Worm (Caenorhabditis elegans) whole organism, L4 larva: ENCODE measurements around the gene T06C10.3.

Experiments
- attf-4 ChIP-seq: sonication (generic microtip); optimal IDR thresholded peaks from 3 replicates; lab custom pipeline; 2017; ENCODE audit warnings: missing biosample characterization, missing genetic modification characterization
- ceh-20 ChIP-seq: fragments of 200-800 bp; sonication (Bioruptor generic); IDR thresholded peaks from 2 replicates; pipeline ENCODE4 v1.3.6; 2022; ENCODE audit warnings: missing genetic modification reagents, missing genetic modification characterization, missing compliant biosample characterization
- fkh-10 ChIP-seq: fragments of 150-350 bp; optimal IDR thresholded peaks from 2 replicates; lab custom pipeline; 2014; ENCODE audit warnings: missing biosample characterization, missing genetic modification reagents, missing genetic modification characterization
- lin-15B ChIP-seq: fragments of 150-350 bp; sonication (generic microtip); optimal IDR thresholded peaks from 3 replicates; lab custom pipeline; 2014; ENCODE audit warnings: missing biosample characterization, missing genetic modification characterization
- lin-39 ChIP-seq: fragments of 150-350 bp; optimal IDR thresholded peaks from 2 replicates; lab custom pipeline; 2014; ENCODE audit warnings: missing biosample characterization, missing genetic modification reagents, missing genetic modification characterization
- pha-4 ChIP-seq, 2 experiments: fragments of 150-350 bp in 1 of 2; fragments of 200-800 bp in 1 of 2; sonication (Bioruptor generic) in 1 of 2; IDR thresholded peaks in 1 of 2; optimal IDR thresholded peaks in 1 of 2; 2 replicates each; pipeline versions ENCODE4 v1.3.6 to Lab custom; 2014 to 2022; ENCODE audit warnings: missing genetic modification characterization in 2 of 2, missing genetic modification reagents in 2 of 2, missing biosample characterization in 1 of 2, missing compliant biosample characterization in 1 of 2
- skn-1 ChIP-seq: fragments of 150-350 bp; optimal IDR thresholded peaks from 2 replicates; lab custom pipeline; 2014; ENCODE audit warnings: missing biosample characterization, missing genetic modification characterization
- snpc-4 ChIP-seq: fragments of 150-350 bp; optimal IDR thresholded peaks from 2 replicates; lab custom pipeline; 2014; ENCODE audit warnings: missing biosample characterization, missing genetic modification characterization
- zfp-2 ChIP-seq: sonication (generic microtip); optimal IDR thresholded peaks from 2 replicates; lab custom pipeline; 2016; ENCODE audit warnings: mild to moderate bottlenecking, missing genetic modification characterization, missing compliant biosample characterization

DNA sequence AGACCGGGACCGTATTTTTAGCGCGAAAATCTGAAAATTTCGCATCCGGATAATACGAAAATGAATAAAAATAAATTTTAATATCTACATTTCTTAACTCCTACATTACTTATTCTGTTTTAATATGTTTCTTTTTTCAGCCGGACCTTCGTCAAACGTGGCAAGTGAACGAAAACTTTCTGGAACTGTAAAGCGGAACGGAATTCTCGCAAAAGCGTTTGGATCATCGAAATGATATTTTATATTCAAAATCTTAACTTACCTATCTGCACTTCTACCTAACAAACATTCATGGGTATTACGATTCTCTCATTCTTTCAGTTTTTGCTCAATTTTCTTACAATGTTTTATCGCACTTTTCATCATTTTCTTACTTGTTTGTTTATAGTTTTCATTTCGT lies 36.1 kb downstream of the T06C10.3 start:
- TF ChIP-seq fkh-10 (GFP tag; lab: Kevin White, UChicago) (no peak), ceh-20 (GFP tag; lab: Robert Waterston, UW) (no peak), pha-4 (GFP tag; IDR thresholded peaks at IDR 0.05; lab: Robert Waterston, UW) (no peak), pha-4 (tag; optimal IDR thresholded peaks at IDR 0.05; lab: Kevin White, UChicago) (no peak), lin-39 (tag; lab: Kevin White, UChicago) (no peak), lin-15B (tag; lab: Kevin White, UChicago) (no peak), skn-1 (tag; lab: Kevin White, UChicago) (no peak), snpc-4 (tag; lab: Kevin White, UChicago) (no peak), zfp-2 (tag; lab: Kevin White, UChicago) (no peak), attf-4 (no peak)
